Worm (Caenorhabditis elegans): ENCODE measurements around the gene F23D12.7.

The F23D12.7 gene

DNA sequence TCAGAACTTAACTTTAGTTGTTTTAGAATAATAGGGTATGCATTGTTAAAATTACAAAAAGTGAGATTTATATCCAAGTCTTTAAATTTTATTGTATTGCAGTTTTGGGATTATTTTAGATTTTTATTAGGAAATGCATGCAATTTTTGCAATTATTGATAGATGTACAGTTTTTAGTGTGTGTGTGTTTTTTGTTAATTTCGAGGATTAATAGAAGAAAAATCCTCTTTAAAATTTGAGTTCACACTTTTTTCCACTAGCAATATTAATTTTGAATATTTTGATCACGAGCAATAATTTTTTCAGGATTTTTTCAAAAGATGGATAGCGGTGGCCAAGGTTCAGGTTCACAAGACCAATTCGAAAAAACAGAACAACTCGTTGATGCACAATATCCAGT is 5.7 kb downstream of the F23D12.7 start, which contains the start of gene jmjd-3.2:
TSS of gene jmjd-3.2 (plus strand) at position 301 of the 400 bp plus-strand sequence.
- no peak for TF ChIP-seq eyg-1 (tag; optimal IDR thresholded peaks at IDR 0.05)
- no peak for TF ChIP-seq K02D7.2 (tag; optimal IDR thresholded peaks at IDR 0.05)
- TF ChIP-seq Y22D7AL.16 (tag; optimal IDR thresholded peaks at IDR 0.05): no peak
- TF ChIP-seq unc-3 (GFP tag; conservative IDR thresholded peaks at IDR 0.05): no peak
- no peak for TF ChIP-seq unc-3 (tag; optimal IDR thresholded peaks at IDR 0.05)
- no peak for TF ChIP-seq unc-42 (tag; optimal IDR thresholded peaks at IDR 0.05)
- TF ChIP-seq fkh-6 (tag; optimal IDR thresholded peaks at IDR 0.05): no peak
- no peak for TF ChIP-seq elt-4 (tag; optimal IDR thresholded peaks at IDR 0.05)
- no peak for TF ChIP-seq pros-1 (tag; optimal IDR thresholded peaks at IDR 0.05)
- no peak for TF ChIP-seq hlh-30 (tag; optimal IDR thresholded peaks at IDR 0.05; ENCODE audit: insufficient read depth)
- TF ChIP-seq dve-1 (tag; optimal IDR thresholded peaks at IDR 0.05): no peak
- no peak for TF ChIP-seq tbx-7 (tag; optimal IDR thresholded peaks at IDR 0.05)
- no peak for TF ChIP-seq odd-2 (tag; optimal IDR thresholded peaks at IDR 0.05)
- no peak for TF ChIP-seq tbx-2 (tag; optimal IDR thresholded peaks at IDR 0.05)
- TF ChIP-seq zip-5 (tag; optimal IDR thresholded peaks at IDR 0.05): no peak
- TF ChIP-seq ceh-24 (tag; optimal IDR thresholded peaks at IDR 0.05): no peak
- TF ChIP-seq ceh-22 (tag; optimal IDR thresholded peaks at IDR 0.05): no peak
- no peak for TF ChIP-seq unc-55 (GFP tag; optimal IDR thresholded peaks at IDR 0.05)
- no peak for TF ChIP-seq fax-1 (tag; optimal IDR thresholded peaks at IDR 0.05)
- no peak for TF ChIP-seq hlh-6 (tag; optimal IDR thresholded peaks at IDR 0.05)
- TF ChIP-seq mec-3 (tag; optimal IDR thresholded peaks at IDR 0.05; ENCODE audit: borderline replicate concordance): no peak

ce11 chrX:14447498-14447897 is 6.1 kb downstream of the F23D12.7 start:
- TF ChIP-seq fkh-10 (GFP tag; optimal IDR thresholded peaks at IDR 0.05): no peak

DNA sequence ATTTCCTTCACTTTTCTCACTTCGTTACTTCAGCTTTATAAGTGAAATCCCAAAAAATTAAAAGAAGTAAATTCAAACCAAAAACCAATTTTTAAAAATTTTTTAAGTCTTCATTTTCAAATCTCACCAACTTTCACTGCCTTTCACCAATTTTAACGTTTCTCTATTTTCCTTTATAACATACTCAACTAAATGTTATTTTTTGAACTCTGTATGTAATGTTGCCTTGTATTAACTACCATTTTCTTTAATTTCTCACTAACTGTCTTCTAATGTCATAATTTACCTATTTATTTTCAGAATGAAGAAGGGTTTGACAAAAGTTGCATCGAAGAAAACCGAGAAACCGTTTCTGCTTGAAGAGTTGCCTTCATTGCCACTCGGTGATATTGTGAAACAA is 8.9 kb downstream of the F23D12.7 start, which contains the start of gene F23D12.4:
TSS of gene F23D12.4 (plus strand) at position 301 of the 400 bp plus-strand sequence.
- TF ChIP-seq mec-3 (tag; optimal IDR thresholded peaks at IDR 0.05; ENCODE audit: borderline replicate concordance) (no peak), odd-2 (tag; optimal IDR thresholded peaks at IDR 0.05) (no peak), ahr-1 (tag; optimal IDR thresholded peaks at IDR 0.05) (no peak), nhr-11 (tag; optimal IDR thresholded peaks at IDR 0.05) (no peak), nfya-1 (tag; optimal IDR thresholded peaks at IDR 0.05) (no peak), hlh-30 (tag; optimal IDR thresholded peaks at IDR 0.05; ENCODE audit: insufficient read depth) (no peak), rnt-1 (tag; optimal IDR thresholded peaks at IDR 0.05) (no peak), ceh-18 (tag; optimal IDR thresholded peaks at IDR 0.05) (no peak), madf-2 (tag; optimal IDR thresholded peaks at IDR 0.05) (no peak), ztf-16 (tag; optimal IDR thresholded peaks at IDR 0.05) (no peak), pat-9 (tag; optimal IDR thresholded peaks at IDR 0.05) (no peak), pag-3 (tag; optimal IDR thresholded peaks at IDR 0.05; ENCODE audit: borderline replicate concordance) (no peak), hlh-15 (tag; optimal IDR thresholded peaks at IDR 0.05) (no peak), ceh-9 (tag; optimal IDR thresholded peaks at IDR 0.05) (no peak), pax-1 (tag; optimal IDR thresholded peaks at IDR 0.05) (no peak), eyg-1 (tag; optimal IDR thresholded peaks at IDR 0.05) (no peak), ets-4 (tag; optimal IDR thresholded peaks at IDR 0.05) (no peak), ttx-3 (tag; optimal IDR thresholded peaks at IDR 0.05) (no peak), sox-2 (GFP tag; IDR thresholded peaks at IDR 0.05) (no peak), pros-1 (tag; optimal IDR thresholded peaks at IDR 0.05) (no peak)

DNA sequence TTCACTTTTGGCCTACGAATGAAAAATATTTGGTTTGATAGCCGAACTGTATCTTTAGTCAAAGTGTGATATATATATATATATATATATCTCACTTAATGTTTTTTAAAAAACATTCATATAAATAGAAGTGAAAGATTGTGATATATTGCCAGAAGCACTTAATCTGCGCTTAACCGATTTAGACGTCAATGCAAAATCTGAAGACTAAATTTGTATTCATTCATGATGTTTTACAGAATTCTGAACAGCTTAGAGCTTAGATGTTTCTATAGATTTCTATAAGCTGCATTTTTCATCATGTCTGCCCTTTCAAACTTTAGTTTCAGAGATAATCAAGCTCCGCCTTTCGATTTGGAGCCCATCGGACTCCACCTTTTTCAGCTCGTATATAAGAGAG is 11.3 kb downstream of the F23D12.7 start, which contains the start of gene F23D12.3:
TSS of gene F23D12.3 (plus strand) at position 301 of the 400 bp plus-strand sequence.
- TF ChIP-seq pha-2 (tag; optimal IDR thresholded peaks at IDR 0.05) (no peak), ceh-24 (tag; optimal IDR thresholded peaks at IDR 0.05) (no peak), sdc-2 (tag; optimal IDR thresholded peaks at IDR 0.05) (no peak), fkh-6 (tag; optimal IDR thresholded peaks at IDR 0.05) (no peak), ceh-18 (tag; optimal IDR thresholded peaks at IDR 0.05) (no peak), fax-1 (tag; optimal IDR thresholded peaks at IDR 0.05) (no peak)

Data from whole organism, late embryonic.